Fruit fly (Drosophila melanogaster) S2 (cell line): ENCODE data around the gene sad.

ENCODE experiments used
- CG8478 ChIP-seq: fragments of >200 bp; optimal IDR thresholded peaks from 2 replicates; lab custom pipeline; 2018
- CTCF ChIP-seq, 2 experiments: fragments of >200 bp; optimal IDR thresholded peaks; 2 replicates each; lab custom pipeline; 2018

sad gene

DNA sequence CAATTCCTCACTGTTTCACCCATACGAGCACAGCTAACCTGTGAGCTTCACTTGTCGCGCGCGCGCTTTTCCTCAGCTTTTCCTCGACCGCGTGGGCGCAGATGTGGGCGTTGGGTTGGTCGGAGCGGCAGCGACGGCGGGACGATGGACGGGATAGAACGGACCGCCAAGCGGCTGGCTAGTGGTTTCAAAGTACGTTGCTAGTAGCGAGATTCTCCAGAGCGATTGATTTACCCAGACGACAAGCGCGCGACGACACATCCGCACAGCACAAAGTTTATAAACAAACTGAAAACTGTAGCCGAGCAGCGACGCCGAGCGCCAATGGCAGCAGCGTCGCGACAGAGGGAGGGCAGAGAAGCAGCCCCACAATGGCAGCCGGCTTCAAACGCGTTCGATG lies 7.9 kb upstream of the sad start, which contains the start of gene CG6959:
Gene CG6959 (minus strand): TSS at position 292 of the 400 bp plus-strand sequence.
- TF ChIP-seq CG8478 (no peak), CTCF (optimal IDR thresholded peaks at IDR 0.05; lab: Kevin White, UChicago) (no peak)

DNA sequence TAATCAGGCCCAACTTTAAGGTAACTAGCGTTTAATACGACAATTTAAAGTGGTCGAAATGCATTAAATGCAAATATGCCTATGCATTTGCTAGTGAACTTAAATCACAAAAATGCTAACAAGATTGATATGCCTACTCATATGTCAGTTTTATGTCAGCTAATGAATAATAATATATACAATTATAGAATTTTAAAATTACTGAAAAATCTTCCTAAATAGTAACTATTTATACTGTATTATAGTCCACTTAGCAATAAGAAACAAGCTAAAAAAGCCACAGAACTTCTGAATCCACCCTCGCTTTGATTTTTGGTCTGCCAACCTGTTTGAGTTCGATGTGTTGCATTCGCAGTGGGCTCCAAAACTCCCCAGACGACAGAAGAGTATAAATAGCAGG lies 7.4 kb upstream of the sad start:
- TF ChIP-seq CG8478: no peak
- no peak for TF ChIP-seq CTCF (optimal IDR thresholded peaks at IDR 0.05; lab: Kevin White, UChicago)

DNA sequence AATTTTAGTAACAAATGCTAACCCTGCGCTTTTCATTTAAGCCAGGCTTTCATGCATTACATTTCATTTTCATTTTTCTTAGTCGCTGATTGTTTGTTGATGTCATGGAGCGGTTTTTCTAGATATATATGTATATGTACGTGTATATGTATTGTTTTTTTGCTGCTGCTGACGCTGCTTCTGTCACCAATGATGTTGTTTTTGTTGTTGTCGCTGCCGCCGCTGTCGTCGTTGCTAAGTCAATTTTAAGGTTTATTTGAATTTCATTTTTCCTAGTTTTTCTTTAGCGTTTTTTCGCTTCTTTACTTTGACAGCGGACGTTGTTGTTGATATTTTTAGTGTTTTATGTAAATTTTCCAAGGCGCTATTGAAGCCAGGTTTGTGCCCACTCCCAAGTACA lies 6.9 kb upstream of the sad start:
- no peak for TF ChIP-seq CTCF (optimal IDR thresholded peaks at IDR 0.05; lab: Kevin White, UChicago)
- TF ChIP-seq CG8478: no peak

DNA sequence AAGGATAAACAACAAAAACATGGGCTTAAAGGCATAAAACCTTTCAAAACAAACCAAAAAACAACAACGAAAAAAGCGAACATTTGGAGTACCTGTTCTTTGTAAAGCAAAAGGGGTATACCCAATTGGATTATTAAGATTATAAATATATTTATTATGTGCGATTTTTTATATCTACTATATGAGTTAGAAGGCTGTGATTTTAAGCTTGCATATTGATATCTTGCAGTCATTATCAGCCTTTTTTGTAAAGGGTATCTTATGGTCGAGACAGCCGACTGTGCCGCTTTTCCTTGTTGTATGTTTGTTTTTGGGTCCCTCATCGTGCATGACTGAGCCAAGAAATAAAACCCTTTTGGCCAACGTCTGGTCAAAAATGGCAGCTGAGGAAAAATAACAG lies 4.3 kb upstream of the sad start:
- TF ChIP-seq CG8478: no peak
- no peak for TF ChIP-seq CTCF (optimal IDR thresholded peaks at IDR 0.05; lab: Kevin White, UChicago)

DNA sequence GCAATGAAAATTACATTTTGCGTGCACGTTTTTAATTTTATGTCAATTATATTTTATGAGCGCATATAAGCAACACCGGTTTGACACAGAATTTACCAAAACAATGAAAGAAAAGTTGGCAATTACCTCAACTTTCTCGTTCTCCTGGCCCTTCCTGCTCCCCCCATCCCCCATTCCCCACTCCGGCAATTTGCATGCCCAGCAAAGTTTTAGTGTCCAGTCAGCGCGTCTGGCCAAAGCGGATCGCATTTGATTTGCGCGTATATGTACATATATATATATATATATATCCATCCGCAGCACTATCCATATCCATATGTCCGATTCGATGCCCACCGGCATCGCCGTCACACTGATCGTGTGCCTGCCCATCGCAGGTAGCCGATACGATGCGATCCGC lies 285 bp upstream of the sad start:
- no peak for TF ChIP-seq CG8478
- TF ChIP-seq CTCF (optimal IDR thresholded peaks at IDR 0.05; lab: Kevin White, UChicago): no peak

DNA sequence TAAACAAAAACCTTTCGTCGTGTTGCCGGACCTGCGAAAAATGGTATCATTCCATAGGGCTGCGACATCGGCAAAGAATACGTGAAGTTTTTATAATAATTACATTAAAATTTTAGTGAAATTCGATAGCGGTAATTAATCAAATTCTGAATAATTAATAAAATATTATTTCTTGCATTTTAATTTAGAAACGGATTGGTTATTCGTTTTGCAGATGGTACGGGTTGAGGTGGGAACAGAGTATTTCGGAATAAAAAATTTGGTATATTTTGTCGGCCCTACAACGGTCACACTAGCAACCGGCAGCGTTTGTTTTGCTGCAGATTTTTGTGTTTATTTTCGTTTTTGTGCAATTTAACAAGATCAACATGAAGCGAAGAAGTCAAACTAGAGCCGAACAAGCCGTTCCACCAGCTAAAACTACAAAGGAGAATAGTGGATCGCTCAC lies 5.5 kb downstream of the sad start, which contains the start of the genes CG6962 and CG31368:
Gene CG6962 (minus strand): TSS at position 29 of the 448 bp plus-strand sequence.
Gene CG31368 (plus strand): TSS at position 285 of the 448 bp plus-strand sequence.
- TF ChIP-seq CTCF (optimal IDR thresholded peaks at IDR 0.05; lab: Kevin White, UChicago) (no peak), CG8478 (no peak)

DNA sequence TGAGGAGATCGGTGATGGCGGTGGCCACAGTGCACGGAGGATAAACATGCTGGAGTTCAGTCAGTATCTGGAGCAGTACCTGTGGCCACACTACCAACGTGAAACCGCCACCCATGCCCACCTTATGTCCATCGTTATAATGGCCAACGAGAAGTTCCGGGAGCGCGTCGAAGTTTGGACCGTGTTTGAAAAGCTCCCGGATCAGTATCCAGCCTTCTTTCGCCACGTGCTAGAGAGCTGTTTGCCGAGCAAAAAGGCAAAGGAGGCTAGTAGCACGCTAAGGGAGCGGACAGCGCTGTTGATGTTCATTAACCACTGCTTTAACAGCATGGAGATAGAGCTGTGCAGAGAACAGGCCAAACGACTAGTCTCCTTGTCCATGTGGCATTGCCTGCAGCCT lies 6.1 kb downstream of the sad start:
- no peak for TF ChIP-seq CTCF (optimal IDR thresholded peaks at IDR 0.05; lab: Kevin White, UChicago)
- TF ChIP-seq CG8478: no peak

DNA sequence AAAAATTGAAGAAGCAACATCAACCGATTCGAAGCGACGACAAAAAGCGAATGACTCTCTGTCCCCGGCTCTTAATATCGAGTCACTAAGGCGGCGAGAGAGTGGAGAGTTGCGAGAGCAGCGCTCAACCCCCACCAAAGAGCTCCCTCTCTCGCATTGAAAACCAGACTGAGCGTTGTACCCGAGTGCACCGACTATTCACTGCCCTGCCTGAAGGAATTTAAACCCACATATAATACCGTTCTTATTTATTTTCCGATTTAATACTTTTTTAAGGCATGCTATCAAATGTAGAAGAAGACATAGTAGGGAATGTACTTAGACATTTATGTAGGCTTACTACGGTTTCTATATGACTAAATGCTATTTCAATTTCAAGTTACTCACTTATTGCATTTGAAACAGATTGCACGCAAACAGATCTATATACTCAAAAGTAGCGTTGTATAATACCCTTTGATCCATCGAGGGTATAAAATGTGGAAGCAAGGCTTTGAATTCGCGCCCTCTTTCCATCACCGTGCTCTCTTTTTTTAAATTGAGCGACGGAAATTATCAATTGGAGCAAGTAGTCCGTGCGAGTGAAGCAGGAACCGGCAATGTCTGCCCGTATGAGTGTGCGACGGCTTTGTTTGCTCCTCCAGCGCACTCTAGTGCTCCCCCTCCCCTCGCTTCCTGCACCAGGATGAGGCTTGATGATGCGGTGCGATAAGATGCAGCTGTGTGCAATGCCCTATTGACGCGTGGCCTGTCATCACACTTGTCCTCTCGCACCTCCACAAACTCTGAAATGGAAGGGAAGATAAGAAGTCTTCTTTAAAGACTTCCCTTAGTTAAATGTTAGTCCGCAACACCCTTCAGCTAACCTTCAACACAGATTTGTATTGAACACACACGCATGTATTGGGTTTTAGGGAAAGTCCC lies 10.3 kb downstream of the sad start, which contains the start of gene mthl5:
Gene mthl5 (minus strand): TSS at position 55 of the 924 bp plus-strand sequence.
- TF ChIP-seq CTCF (optimal IDR thresholded peaks at IDR 0.05; lab: Kevin White, UChicago) (no peak), CG8478 (no peak)

DNA sequence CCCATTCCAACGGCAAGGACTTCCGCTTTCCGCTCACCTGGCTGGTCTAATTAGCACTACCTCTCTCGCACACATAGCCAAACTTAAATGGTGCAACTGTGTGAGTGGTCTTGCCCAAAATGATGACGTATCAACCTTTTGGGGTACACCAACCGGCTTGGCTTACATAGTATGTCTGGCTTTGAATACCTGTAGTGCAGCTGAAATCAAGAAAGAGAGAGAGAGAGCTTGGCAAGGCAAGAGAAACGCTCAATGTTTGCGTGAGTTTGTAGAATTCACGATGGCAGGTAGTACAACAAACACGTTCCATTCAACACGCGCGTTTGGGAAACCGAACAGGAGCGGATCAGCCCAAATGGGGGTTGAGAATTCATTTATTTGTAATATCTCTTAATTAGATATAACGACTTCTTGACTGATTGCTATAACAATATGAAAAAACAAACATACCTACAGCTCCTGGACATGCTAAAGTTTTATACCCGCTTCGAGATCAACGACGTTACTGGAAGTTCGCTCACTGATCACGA lies 11.1 kb downstream of the sad start:
- no peak for TF ChIP-seq CG8478

DNA sequence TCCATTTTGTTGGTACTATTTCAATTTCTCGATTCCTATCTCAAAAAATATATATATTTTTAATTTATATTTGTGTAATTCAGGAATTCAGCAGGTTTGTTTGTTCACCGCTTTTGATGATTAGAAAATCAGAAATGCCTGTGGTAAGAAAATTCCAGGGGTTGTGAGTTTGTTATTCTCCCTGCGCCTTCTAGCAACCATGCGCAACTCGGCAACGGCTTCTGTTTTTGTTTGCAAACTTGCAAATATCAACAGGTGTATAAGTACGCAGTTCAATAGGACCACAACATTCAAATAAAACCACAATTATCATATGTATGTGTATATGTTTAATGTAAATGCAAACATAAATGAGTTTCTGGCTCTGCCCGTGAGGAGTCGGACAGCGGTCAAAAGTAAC lies 16.2 kb downstream of the sad start, which contains the start of gene Dnali1:
Gene Dnali1 (minus strand): TSS at position 101 of the 400 bp plus-strand sequence.
- TF ChIP-seq CG8478: no peak
- no peak for TF ChIP-seq CTCF (optimal IDR thresholded peaks at IDR 0.05; lab: Kevin White, UChicago)

DNA sequence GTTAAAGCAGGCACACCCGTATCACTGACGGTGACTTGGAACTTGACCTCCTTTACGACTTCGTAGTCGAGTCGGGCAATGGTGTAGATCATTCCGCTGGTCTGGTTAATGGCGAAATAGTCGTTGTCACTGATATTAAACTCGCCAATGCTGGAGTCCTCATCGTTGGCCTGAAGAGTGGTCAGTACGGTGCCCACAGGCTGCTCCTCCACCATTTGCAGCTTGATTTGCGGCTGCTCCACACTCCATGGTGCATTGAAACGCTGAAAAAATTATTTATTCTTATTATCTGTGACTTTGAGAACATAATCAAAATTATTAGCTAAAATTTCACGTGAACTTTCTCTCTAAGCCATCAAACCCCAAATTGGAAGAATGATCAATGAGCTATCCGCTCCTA lies 20.2 kb downstream of the sad start, which contains the start of gene CG34307:
Gene CG34307 (plus strand): TSS at position 301 of the 400 bp plus-strand sequence.
- TF ChIP-seq CTCF (optimal IDR thresholded peaks at IDR 0.05; lab: Kevin White, UChicago) (no peak), CG8478 (no peak)

DNA sequence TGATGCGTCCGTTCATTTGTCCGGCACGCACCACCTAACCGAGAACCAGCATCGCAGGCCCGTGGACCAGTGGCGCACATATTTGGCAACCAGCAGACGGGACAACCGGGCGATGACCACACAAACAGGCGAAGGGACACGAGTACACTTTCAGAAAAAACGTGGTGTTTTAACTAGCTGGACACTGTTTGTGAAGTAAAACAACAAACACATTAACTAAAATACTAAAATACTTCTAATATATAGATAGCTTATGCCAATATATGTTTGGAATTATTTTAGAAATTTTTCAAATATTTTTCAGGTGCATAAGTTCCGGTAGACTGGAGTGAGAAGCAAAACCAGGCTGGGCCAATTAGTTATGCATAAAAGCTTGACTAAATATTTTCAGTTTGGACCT lies 25.9 kb downstream of the sad start:
- no peak for TF ChIP-seq CTCF (optimal IDR thresholded peaks at IDR 0.05; lab: Kevin White, UChicago)
- no peak for TF ChIP-seq CG8478

DNA sequence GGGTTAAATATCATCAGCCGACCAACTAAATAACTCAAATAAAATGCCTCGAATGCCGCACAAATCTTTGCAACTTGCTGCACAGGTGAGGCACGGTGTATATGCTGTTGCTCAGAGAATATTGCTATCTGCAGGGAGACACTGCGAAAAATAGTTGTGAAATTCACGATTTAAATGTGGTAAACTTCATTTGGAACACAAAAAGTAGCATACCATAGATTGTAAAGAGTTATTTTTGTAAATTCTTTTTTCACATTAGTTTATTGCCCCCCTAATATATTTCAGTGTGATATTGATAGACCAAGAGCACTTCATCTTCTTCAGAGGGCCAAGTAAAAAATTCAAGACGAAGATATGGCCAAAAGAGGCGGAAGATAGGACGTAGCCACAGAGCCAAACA lies 43.6 kb downstream of the sad start:
- TF ChIP-seq CTCF (optimal IDR thresholded peaks at IDR 0.05; lab: Kevin White, UChicago): no peak
- no peak for TF ChIP-seq CG8478
